Fruit fly (Drosophila melanogaster) ovary, adult (tissue): ENCODE data around the gene CG9922.

Experiments used
- CG17801 ChIP-seq: fragments of 200-800 bp; optimal IDR thresholded peaks from 2 replicates; lab custom pipeline; 2019; ENCODE audit warnings: missing biosample characterization, mild to moderate bottlenecking, missing genetic modification characterization, moderate library complexity; ENCODE audit not compliant: partially characterized antibody

The CG9922 gene

dm6 chr3R:14058531-14059431, 22.6 kb upstream of the CG9922 start:
- no peak for TF ChIP-seq CG17801 (GFP tag; lab: Kevin White, UChicago)

- TF ChIP-seq CG17801 (GFP tag; lab: Kevin White, UChicago), result peak; percentile 43
These were observed 21.1 kb upstream of the CG9922 start for dm6 chr3R:14057132-14057855.

- peak; percentile 50 for TF ChIP-seq CG17801 (GFP tag; lab: Kevin White, UChicago)
These were observed 20.3 kb upstream of the CG9922 start, which contains the start of gene foxo for dm6 chr3R:14056320-14057053. Gene foxo (plus strand): TSS chr3R:14056945.

DNA sequence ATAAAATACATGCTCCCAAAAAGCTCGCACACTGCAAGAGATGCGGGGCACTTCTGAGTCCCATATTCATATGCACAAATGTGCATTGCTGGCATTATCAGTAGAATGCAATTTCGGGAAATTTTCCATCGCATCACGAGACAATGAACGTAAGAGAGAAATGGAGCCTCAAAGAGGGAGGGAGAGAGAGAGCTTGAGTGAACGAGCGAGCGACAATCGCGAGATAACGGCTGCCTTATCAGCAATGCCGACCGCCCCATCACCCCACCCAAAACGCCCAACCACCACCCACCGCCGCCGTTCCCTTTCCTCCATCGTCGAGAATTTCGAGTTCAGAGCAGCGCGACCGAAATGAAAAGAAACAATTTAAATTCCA, 19.7 kb upstream of the CG9922 start:
- peak; percentile 48 for TF ChIP-seq CG17801 (GFP tag; lab: Kevin White, UChicago)

- no peak for TF ChIP-seq CG17801 (GFP tag; lab: Kevin White, UChicago)
These were observed 17.9 kb upstream of the CG9922 start for dm6 chr3R:14054103-14054502.

dm6 chr3R:14053037-14053808, 17.0 kb upstream of the CG9922 start:
- peak; percentile 75 for TF ChIP-seq CG17801 (GFP tag; lab: Kevin White, UChicago)

DNA sequence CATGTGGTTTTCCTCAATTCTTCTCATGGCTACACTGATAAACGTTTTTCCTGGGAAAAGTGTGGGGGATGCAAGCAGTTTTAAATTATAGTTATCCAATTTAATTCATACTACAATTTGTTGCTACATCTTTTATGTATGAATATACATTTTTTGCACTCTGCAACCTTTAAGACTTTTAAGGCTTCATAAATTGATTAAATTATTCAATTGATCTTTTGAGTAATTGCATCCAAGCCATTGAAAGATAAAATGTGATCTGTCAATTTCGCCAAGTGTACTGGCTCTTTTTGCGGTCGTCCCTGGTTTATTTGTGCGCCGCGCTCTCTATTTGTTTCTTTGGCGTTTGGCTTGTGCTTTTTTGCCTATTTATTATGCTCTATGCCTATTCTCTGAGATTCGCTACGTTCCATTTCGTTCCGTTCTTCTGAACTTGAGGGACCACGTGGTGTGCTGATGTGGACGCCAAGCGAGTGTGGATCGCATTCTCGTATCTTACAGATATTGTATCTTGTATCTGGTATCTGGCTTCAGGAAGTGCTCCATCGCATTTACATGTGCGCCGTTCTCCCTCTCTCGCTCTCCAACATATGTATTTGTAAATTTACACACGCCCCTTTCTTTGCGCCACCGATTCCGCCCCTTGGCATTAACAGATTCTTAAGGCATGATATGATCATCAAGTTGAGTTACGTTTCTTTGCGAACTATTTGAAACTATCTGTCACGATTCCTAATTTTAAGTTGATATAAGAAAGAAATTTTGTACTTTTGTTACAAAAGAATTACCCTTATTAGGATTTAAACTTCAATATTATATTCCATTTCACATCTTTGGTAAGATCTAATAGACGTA, 16.2 kb upstream of the CG9922 start:
- peak; percentile 57 for TF ChIP-seq CG17801 (GFP tag; lab: Kevin White, UChicago)

- peak; percentile 98 for TF ChIP-seq CG17801 (GFP tag; lab: Kevin White, UChicago)
These were observed 15.2 kb upstream of the CG9922 start for dm6 chr3R:14051391-14051852.

DNA sequence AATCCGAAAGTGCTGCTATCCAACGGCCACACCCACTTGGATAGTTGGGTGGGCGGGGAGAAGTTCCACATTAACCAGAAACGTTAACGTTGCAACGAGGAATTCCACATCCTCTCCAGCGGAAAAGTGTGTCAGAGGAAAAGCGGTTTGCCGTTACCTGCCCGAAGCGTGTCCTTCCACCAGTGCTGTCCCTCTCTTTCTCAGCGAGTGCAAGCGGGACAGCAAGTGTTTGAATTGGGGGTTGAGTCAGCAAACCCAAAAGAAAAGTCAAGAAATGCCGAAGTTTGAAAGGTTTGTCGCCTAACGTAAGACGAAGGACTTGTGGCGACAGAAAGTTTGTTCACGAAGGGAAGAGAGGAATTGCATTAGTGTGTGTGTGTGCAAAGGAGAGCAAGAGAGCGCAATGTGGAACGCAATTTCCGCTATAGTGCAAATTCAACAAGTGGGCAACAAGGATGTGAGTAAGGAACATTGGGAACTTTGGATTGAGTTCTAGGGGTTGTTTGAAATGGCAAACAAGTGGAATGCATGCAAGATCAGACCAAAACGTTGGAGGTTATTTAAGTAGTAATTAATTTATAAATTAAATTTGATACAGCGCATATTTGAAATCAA, 14.5 kb upstream of the CG9922 start:
- TF ChIP-seq CG17801 (GFP tag; lab: Kevin White, UChicago), result no peak

DNA sequence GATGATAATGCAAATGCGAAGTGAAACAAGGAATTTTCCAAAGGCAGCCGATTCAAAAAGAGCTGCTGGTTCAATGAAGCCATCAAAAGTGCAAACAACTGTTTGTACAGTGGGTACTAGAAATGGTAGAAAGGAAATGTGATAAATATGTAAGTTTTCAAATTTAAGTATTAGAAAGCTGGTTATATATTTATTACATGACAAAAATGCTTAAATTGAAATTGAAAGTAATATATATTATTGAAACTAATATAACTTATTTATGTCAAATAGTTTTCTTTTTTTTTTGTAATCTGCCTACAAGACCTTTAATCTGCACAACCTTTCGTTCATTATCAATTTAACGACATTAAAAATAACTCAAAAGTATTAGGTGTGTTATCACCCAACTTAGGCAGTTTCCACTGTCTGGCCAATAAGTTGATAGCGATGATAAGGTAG, 12.5 kb upstream of the CG9922 start:
- TF ChIP-seq CG17801 (GFP tag; lab: Kevin White, UChicago), result no peak

- TF ChIP-seq CG17801 (GFP tag; lab: Kevin White, UChicago), result no peak
These were observed 8.2 kb upstream of the CG9922 start for dm6 chr3R:14044361-14044860.

- no peak for TF ChIP-seq CG17801 (GFP tag; lab: Kevin White, UChicago)
These were observed 5.4 kb upstream of the CG9922 start for dm6 chr3R:14041647-14042046.

DNA sequence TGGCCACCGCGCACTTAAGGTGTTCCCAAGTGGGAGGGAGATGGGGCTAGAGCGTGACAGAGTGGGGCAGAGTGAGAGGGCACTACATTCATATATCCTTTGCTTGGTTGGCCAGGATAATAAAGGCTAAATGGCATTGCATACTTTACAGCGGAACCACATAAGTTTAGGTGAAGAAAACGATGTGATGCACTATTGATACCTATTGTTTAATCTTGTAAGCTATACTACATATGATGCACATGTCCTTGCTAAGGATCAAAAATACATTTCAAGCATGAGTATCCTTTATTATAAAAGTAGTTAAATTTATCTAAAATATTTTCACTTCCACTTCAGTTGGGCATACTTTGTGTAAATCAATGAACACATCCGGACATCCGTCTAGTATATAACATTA, 4.8 kb upstream of the CG9922 start:
- TF ChIP-seq CG17801 (GFP tag; lab: Kevin White, UChicago), result no peak
